Fruit fly (Drosophila melanogaster) Kc167 (cell line): Measurements from ENCODE around the gene Pos.

Experiments used
- Myc ChIP-seq: fragments of >200 bp; optimal IDR thresholded peaks from 2 replicates; lab custom pipeline; 2017; ENCODE audit warnings: missing external identifiers
- Sin3A ChIP-seq: fragments of >200 bp; optimal IDR thresholded peaks from 2 replicates; lab custom pipeline; 2018; ENCODE audit warnings: missing external identifiers
- h ChIP-seq: fragments of >200 bp; optimal IDR thresholded peaks from 3 replicates; lab custom pipeline; 2018; ENCODE audit warnings: missing external identifiers
- insv ChIP-seq: fragments of >200 bp; optimal IDR thresholded peaks from 3 replicates; lab custom pipeline; 2018; ENCODE audit warnings: missing external identifiers
- psq ChIP-seq: fragments of >200 bp; optimal IDR thresholded peaks from 2 replicates; lab custom pipeline; 2017; ENCODE audit warnings: missing external identifiers
- ttk ChIP-seq: sonication (Bioruptor generic); optimal IDR thresholded peaks from 2 replicates; lab custom pipeline; 2017; ENCODE audit warnings: missing external identifiers

Pos gene

dm6 chr3R:32038030-32038429 is at the start of gene Pos:
Pos (plus strand) TSS chr3R:32038330.
- no peak for TF ChIP-seq h
- TF ChIP-seq Sin3A = no peak
- TF ChIP-seq insv (lab: Kevin White, UChicago) = no peak
- no peak for TF ChIP-seq ttk (lab: Kevin White, UChicago)
- TF ChIP-seq psq (lab: Kevin White, UChicago) = no peak
- no peak for TF ChIP-seq Myc

- no peak for TF ChIP-seq Myc
- no peak for TF ChIP-seq h
- TF ChIP-seq psq (lab: Kevin White, UChicago) = no peak
Measured at dm6 chr3R:31991786-31992185, 46.3 kb upstream of the Pos start.

dm6 chr3R:32006330-32006729 is 31.8 kb upstream of the Pos start:
- TF ChIP-seq psq (lab: Kevin White, UChicago) = no peak
- no peak for TF ChIP-seq h
- no peak for TF ChIP-seq Sin3A
- no peak for TF ChIP-seq ttk (lab: Kevin White, UChicago)
- no peak for TF ChIP-seq Myc
- TF ChIP-seq insv (lab: Kevin White, UChicago) = no peak

dm6 chr3R:32015400-32016215 is 22.5 kb upstream of the Pos start, which contains the start of gene heph:
heph (minus strand) TSS chr3R:32015520.
- TF ChIP-seq h = no peak
- TF ChIP-seq Sin3A = no peak
- TF ChIP-seq psq (lab: Kevin White, UChicago) = no peak
- no peak for TF ChIP-seq Myc
- no peak for TF ChIP-seq insv (lab: Kevin White, UChicago)
- no peak for TF ChIP-seq ttk (lab: Kevin White, UChicago)

dm6 chr3R:32022088-32022487 is 16.0 kb upstream of the Pos start:
- TF ChIP-seq insv (lab: Kevin White, UChicago) = no peak
- no peak for TF ChIP-seq ttk (lab: Kevin White, UChicago)
- TF ChIP-seq h = no peak
- no peak for TF ChIP-seq Myc

- no peak for TF ChIP-seq psq (lab: Kevin White, UChicago)
Measured at dm6 chr3R:32029134-32029533, 9.0 kb upstream of the Pos start.

- TF ChIP-seq Myc = no peak
- TF ChIP-seq psq (lab: Kevin White, UChicago) = no peak
- TF ChIP-seq insv (lab: Kevin White, UChicago) = no peak
- no peak for TF ChIP-seq ttk (lab: Kevin White, UChicago)
- TF ChIP-seq h = no peak
- no peak for TF ChIP-seq Sin3A
Measured at dm6 chr3R:32032885-32033284, 5.2 kb upstream of the Pos start.

dm6 chr3R:32043778-32044177 is 5.6 kb downstream of the Pos start:
- TF ChIP-seq ttk (lab: Kevin White, UChicago) (no peak), Sin3A (no peak), psq (lab: Kevin White, UChicago) (no peak), insv (lab: Kevin White, UChicago) (no peak), Myc (no peak), h (no peak)

- TF ChIP-seq ttk (lab: Kevin White, UChicago) (no peak), Myc (no peak), h (no peak), insv (lab: Kevin White, UChicago) (no peak), psq (lab: Kevin White, UChicago) (no peak), Sin3A (no peak)
Measured at dm6 chr3R:32046658-32047057, 8.5 kb downstream of the Pos start.

dm6 chr3R:32050685-32051084 is 12.6 kb downstream of the Pos start:
- no peak for TF ChIP-seq insv (lab: Kevin White, UChicago)

dm6 chr3R:32051782-32052503 is 13.8 kb downstream of the Pos start, which contains the start of the genes krz and mod:
krz (minus strand) TSS chr3R:32051993.
mod (plus strand) TSS chr3R:32052060.
- TF ChIP-seq ttk (lab: Kevin White, UChicago) = no peak
- no peak for TF ChIP-seq Myc
- no peak for TF ChIP-seq insv (lab: Kevin White, UChicago)
- TF ChIP-seq psq (lab: Kevin White, UChicago) = no peak
- no peak for TF ChIP-seq Sin3A
- no peak for TF ChIP-seq h

dm6 chr3R:32052504-32052815 is 14.3 kb downstream of the Pos start:
- TF ChIP-seq Sin3A (no peak), ttk (lab: Kevin White, UChicago) (no peak), psq (lab: Kevin White, UChicago) (no peak), insv (lab: Kevin White, UChicago) (no peak), h (no peak), Myc (no peak)

dm6 chr3R:32060214-32060613 is 22.1 kb downstream of the Pos start:
- no peak for TF ChIP-seq Sin3A
- TF ChIP-seq Myc = no peak
- no peak for TF ChIP-seq psq (lab: Kevin White, UChicago)
- no peak for TF ChIP-seq insv (lab: Kevin White, UChicago)
- TF ChIP-seq ttk (lab: Kevin White, UChicago) = no peak
- TF ChIP-seq h = no peak
